Worm (Caenorhabditis elegans) whole organism, L1 larva: ENCODE measurements around the gene nhx-2.

Experiments used
- C16A3.4 ChIP-seq: fragments of 150-350 bp; optimal IDR thresholded peaks from 2 replicates; lab custom pipeline; 2014; ENCODE audit warnings: missing biosample characterization, missing genetic modification characterization
- C34B4.2 ChIP-seq: sonication (generic microtip); optimal IDR thresholded peaks from 2 replicates; lab custom pipeline; 2017; ENCODE audit warnings: mild to moderate bottlenecking, missing genetic modification characterization, missing compliant biosample characterization
- F16B12.6 ChIP-seq: fragments of 150-350 bp; optimal IDR thresholded peaks from 2 replicates; lab custom pipeline; 2014; ENCODE audit warnings: missing biosample characterization, missing genetic modification characterization
- Y116A8C.19 ChIP-seq: sonication (generic microtip); optimal IDR thresholded peaks from 2 replicates; lab custom pipeline; 2016; ENCODE audit warnings: missing compliant biosample characterization, missing genetic modification characterization, borderline replicate concordance
- aha-1 ChIP-seq: fragments of 150-350 bp; optimal IDR thresholded peaks from 2 replicates; lab custom pipeline; 2014; ENCODE audit warnings: missing biosample characterization, missing genetic modification characterization
- alr-1 ChIP-seq: fragments of 200-800 bp; sonication (Bioruptor generic); optimal IDR thresholded peaks from 2 replicates; lab custom pipeline; 2018; ENCODE audit warnings: borderline replicate concordance, mild to moderate bottlenecking, missing genetic modification characterization, missing compliant biosample characterization
- ama-1 ChIP-seq: fragments of 150-350 bp; optimal IDR thresholded peaks from 2 replicates; lab custom pipeline; 2014
- blmp-1 ChIP-seq: fragments of 150-350 bp; optimal IDR thresholded peaks from 2 replicates; lab custom pipeline; 2014; ENCODE audit warnings: missing biosample characterization, missing genetic modification characterization
- ceh-63 ChIP-seq: fragments of 200-800 bp; sonication (Bioruptor generic); optimal IDR thresholded peaks from 2 replicates; lab custom pipeline; 2018; ENCODE audit warnings: mild to moderate bottlenecking, missing genetic modification characterization, missing compliant biosample characterization
- ceh-82 ChIP-seq, 3 experiments: fragments of 150-350 bp in 1 of 3; sonication (generic microtip) in 2 of 3; optimal IDR thresholded peaks; 2 replicates each; lab custom pipeline; 2014 to 2017; ENCODE audit warnings: missing biosample characterization in 3 of 3, missing genetic modification characterization in 3 of 3
- ceh-88 ChIP-seq: fragments of 200-800 bp; sonication (Bioruptor generic); IDR thresholded peaks from 2 replicates; pipeline ENCODE4 v1.3.6; 2022; ENCODE audit warnings: missing genetic modification characterization, missing compliant biosample characterization
- dpl-1 ChIP-seq, 3 experiments: fragments of 150-350 bp in 2 of 3; sonication (generic microtip) in 1 of 3; optimal IDR thresholded peaks; 2 replicates each; lab custom pipeline; 2014 to 2017; ENCODE audit warnings: missing biosample characterization in 3 of 3, missing genetic modification characterization in 3 of 3, missing genetic modification reagents in 3 of 3
- dsc-1 ChIP-seq: sonication (generic microtip); optimal IDR thresholded peaks from 2 replicates; lab custom pipeline; 2016; ENCODE audit warnings: mild to moderate bottlenecking, missing genetic modification characterization, missing compliant biosample characterization
- efl-3 ChIP-seq: fragments of 200-800 bp; sonication (Bioruptor generic); optimal IDR thresholded peaks from 2 replicates; lab custom pipeline; 2018; ENCODE audit warnings: mild to moderate bottlenecking, missing genetic modification characterization, missing compliant biosample characterization
- egl-13 ChIP-seq: sonication (generic microtip); optimal IDR thresholded peaks from 2 replicates; lab custom pipeline; 2016; ENCODE audit warnings: missing genotype, missing genetic modification reagents, missing genetic modification characterization, missing compliant biosample characterization
- egl-27 ChIP-seq, 2 experiments: fragments of 150-350 bp in 1 of 2; sonication (generic microtip); optimal IDR thresholded peaks; 3 replicates each; lab custom pipeline; 2017 to 2018; ENCODE audit warnings: missing biosample characterization in 2 of 2, missing genetic modification characterization in 2 of 2, missing genetic modification reagents in 2 of 2
- elt-2 ChIP-seq: sonication (generic microtip); optimal IDR thresholded peaks from 2 replicates; lab custom pipeline; 2016; ENCODE audit warnings: missing genetic modification characterization, mild to moderate bottlenecking, inconsistent platforms, missing compliant biosample characterization, missing genetic modification reagents
- ets-5 ChIP-seq: fragments of 200-800 bp; sonication (Bioruptor generic); IDR thresholded peaks from 2 replicates; pipeline ENCODE4 v1.3.6; 2022; ENCODE audit warnings: missing genetic modification characterization, missing compliant biosample characterization
- fkh-10 ChIP-seq: sonication (generic microtip); optimal IDR thresholded peaks from 2 replicates; lab custom pipeline; 2017; ENCODE audit warnings: missing biosample characterization, missing genetic modification reagents, missing genetic modification characterization
- fkh-8 ChIP-seq: sonication (generic microtip); optimal IDR thresholded peaks from 2 replicates; lab custom pipeline; 2016; ENCODE audit warnings: mild to moderate bottlenecking, missing genetic modification characterization, missing compliant biosample characterization
- grh-1 ChIP-seq: fragments of 200-800 bp; sonication (Bioruptor generic); IDR thresholded peaks from 2 replicates; pipeline ENCODE4 v1.3.6; 2022; ENCODE audit warnings: missing genetic modification reagents, missing genetic modification characterization, missing compliant biosample characterization
- hlh-17 ChIP-seq: fragments of 200-800 bp; sonication (Bioruptor generic); optimal IDR thresholded peaks from 2 replicates; lab custom pipeline; 2018; ENCODE audit warnings: missing genetic modification characterization, mild to moderate bottlenecking, missing compliant biosample characterization, moderate library complexity, borderline replicate concordance
- hlh-4 ChIP-seq: sonication (generic microtip); optimal IDR thresholded peaks from 2 replicates; lab custom pipeline; 2016; ENCODE audit warnings: mild to moderate bottlenecking, missing genetic modification characterization, missing compliant biosample characterization
- hpl-2 ChIP-seq: fragments of 150-350 bp; optimal IDR thresholded peaks from 2 replicates; lab custom pipeline; 2014; ENCODE audit warnings: missing biosample characterization, missing genetic modification reagents, missing genetic modification characterization
- isw-1 ChIP-seq: fragments of 200-800 bp; sonication (Bioruptor generic); IDR thresholded peaks from 2 replicates; pipeline ENCODE4 v1.3.6; 2022; ENCODE audit warnings: missing genetic modification characterization, missing compliant biosample characterization
- jun-1 ChIP-seq: fragments of 150-350 bp; optimal IDR thresholded peaks from 2 replicates; lab custom pipeline; 2014; ENCODE audit warnings: missing biosample characterization, missing genetic modification reagents, missing genetic modification characterization
- lin-13 ChIP-seq: fragments of 150-350 bp; optimal IDR thresholded peaks from 2 replicates; lab custom pipeline; 2014; ENCODE audit warnings: missing biosample characterization, missing genetic modification reagents, missing genetic modification characterization
- lin-14 ChIP-seq: fragments of 200-800 bp; sonication (Bioruptor generic); optimal IDR thresholded peaks from 2 replicates; lab custom pipeline; 2018; ENCODE audit warnings: mild to moderate bottlenecking, missing genetic modification characterization, moderate library complexity, missing compliant biosample characterization
- lin-35 ChIP-seq, 2 experiments: fragments of 150-350 bp; optimal IDR thresholded peaks; 2 replicates each; lab custom pipeline; 2014; ENCODE audit warnings: missing biosample characterization in 2 of 2, missing genetic modification characterization in 2 of 2, missing genetic modification reagents in 2 of 2
- mep-1 ChIP-seq: fragments of 150-350 bp; optimal IDR thresholded peaks from 2 replicates; lab custom pipeline; 2014; ENCODE audit warnings: missing biosample characterization, missing genetic modification characterization
- nhr-11 ChIP-seq: fragments of 150-350 bp; optimal IDR thresholded peaks from 2 replicates; lab custom pipeline; 2014; ENCODE audit warnings: missing biosample characterization, missing genetic modification characterization
- nhr-12 ChIP-seq: sonication (generic microtip); optimal IDR thresholded peaks from 2 replicates; lab custom pipeline; 2017; ENCODE audit warnings: missing biosample characterization, missing genetic modification characterization
- nhr-20 ChIP-seq: sonication (generic microtip); optimal IDR thresholded peaks from 2 replicates; lab custom pipeline; 2016; ENCODE audit warnings: mild to moderate bottlenecking, missing genetic modification characterization, missing compliant biosample characterization
- nhr-237 ChIP-seq: fragments of 150-350 bp; optimal IDR thresholded peaks from 2 replicates; lab custom pipeline; 2014; ENCODE audit warnings: missing biosample characterization, missing genetic modification characterization
- nhr-47 ChIP-seq: sonication (generic microtip); optimal IDR thresholded peaks from 2 replicates; lab custom pipeline; 2016; ENCODE audit warnings: mild to moderate bottlenecking, missing genetic modification characterization, moderate library complexity, missing compliant biosample characterization
- nhr-71 ChIP-seq: sonication (generic microtip); optimal IDR thresholded peaks from 2 replicates; lab custom pipeline; 2016; ENCODE audit warnings: mild to moderate bottlenecking, missing genetic modification characterization, moderate library complexity, missing compliant biosample characterization
- nhr-76 ChIP-seq: sonication (generic microtip); optimal IDR thresholded peaks from 2 replicates; lab custom pipeline; 2017; ENCODE audit warnings: missing biosample characterization, missing genetic modification characterization
- nhr-85 ChIP-seq: sonication (generic microtip); peaks from one replicate; lab custom pipeline; 2016; ENCODE audit warnings: missing genetic modification characterization, inconsistent platforms, missing compliant biosample characterization
- nhr-90 ChIP-seq: sonication (generic microtip); optimal IDR thresholded peaks from 2 replicates; lab custom pipeline; 2016; ENCODE audit warnings: mild to moderate bottlenecking, missing genetic modification characterization, missing compliant biosample characterization; ENCODE audit not compliant: poor library complexity
- pag-3 ChIP-seq: sonication (generic microtip); optimal IDR thresholded peaks from 2 replicates; lab custom pipeline; 2017; ENCODE audit warnings: missing genetic modification characterization, mild to moderate bottlenecking, missing compliant biosample characterization, antibody characterized with exemption, borderline replicate concordance; ENCODE audit not compliant: insufficient read depth
- pqm-1 ChIP-seq: sonication (generic microtip); optimal IDR thresholded peaks from 3 replicates; lab custom pipeline; 2017; ENCODE audit warnings: missing biosample characterization, missing genetic modification characterization
- skn-1 ChIP-seq: fragments of 150-350 bp; optimal IDR thresholded peaks from 2 replicates; lab custom pipeline; 2014; ENCODE audit warnings: missing biosample characterization, missing genetic modification characterization
- snu-23 ChIP-seq: sonication (generic microtip); optimal IDR thresholded peaks from 2 replicates; lab custom pipeline; 2016; ENCODE audit warnings: missing genetic modification characterization, missing compliant biosample characterization
- tbx-2 ChIP-seq: sonication (generic microtip); optimal IDR thresholded peaks from 2 replicates; lab custom pipeline; 2016; ENCODE audit warnings: missing genetic modification characterization, missing compliant biosample characterization
- tlp-1 ChIP-seq: fragments of 150-350 bp; optimal IDR thresholded peaks from 2 replicates; lab custom pipeline; 2014; ENCODE audit warnings: missing biosample characterization, missing genetic modification characterization
- unc-130 ChIP-seq: fragments of 150-350 bp; optimal IDR thresholded peaks from 2 replicates; lab custom pipeline; 2017; ENCODE audit warnings: missing biosample characterization, missing genetic modification characterization, inconsistent platforms
- unc-62 ChIP-seq: fragments of 150-350 bp; optimal IDR thresholded peaks from 2 replicates; lab custom pipeline; 2014; ENCODE audit warnings: missing biosample characterization, missing genetic modification reagents, missing genetic modification characterization
- unc-98 ChIP-seq: fragments of 200-800 bp; sonication (Bioruptor generic); IDR thresholded peaks from 2 replicates; pipeline ENCODE4 v1.3.6; 2022; ENCODE audit warnings: missing genetic modification characterization, missing compliant biosample characterization
- xbp-1 ChIP-seq: sonication (generic microtip); optimal IDR thresholded peaks from 2 replicates; lab custom pipeline; 2016; ENCODE audit warnings: missing genetic modification characterization, missing compliant biosample characterization
- zag-1 ChIP-seq: fragments of 150-350 bp; optimal IDR thresholded peaks from 2 replicates; lab custom pipeline; 2014; ENCODE audit warnings: missing biosample characterization, missing genetic modification characterization
- zip-4 ChIP-seq: fragments of 200-800 bp; sonication (Bioruptor generic); optimal IDR thresholded peaks from 2 replicates; lab custom pipeline; 2018; ENCODE audit warnings: mild to moderate bottlenecking, missing genetic modification characterization, moderate library complexity, missing compliant biosample characterization
- ztf-4 ChIP-seq: fragments of 150-350 bp; optimal IDR thresholded peaks from 2 replicates; lab custom pipeline; 2014; ENCODE audit warnings: missing biosample characterization, missing genetic modification characterization

The nhx-2 gene

DNA sequence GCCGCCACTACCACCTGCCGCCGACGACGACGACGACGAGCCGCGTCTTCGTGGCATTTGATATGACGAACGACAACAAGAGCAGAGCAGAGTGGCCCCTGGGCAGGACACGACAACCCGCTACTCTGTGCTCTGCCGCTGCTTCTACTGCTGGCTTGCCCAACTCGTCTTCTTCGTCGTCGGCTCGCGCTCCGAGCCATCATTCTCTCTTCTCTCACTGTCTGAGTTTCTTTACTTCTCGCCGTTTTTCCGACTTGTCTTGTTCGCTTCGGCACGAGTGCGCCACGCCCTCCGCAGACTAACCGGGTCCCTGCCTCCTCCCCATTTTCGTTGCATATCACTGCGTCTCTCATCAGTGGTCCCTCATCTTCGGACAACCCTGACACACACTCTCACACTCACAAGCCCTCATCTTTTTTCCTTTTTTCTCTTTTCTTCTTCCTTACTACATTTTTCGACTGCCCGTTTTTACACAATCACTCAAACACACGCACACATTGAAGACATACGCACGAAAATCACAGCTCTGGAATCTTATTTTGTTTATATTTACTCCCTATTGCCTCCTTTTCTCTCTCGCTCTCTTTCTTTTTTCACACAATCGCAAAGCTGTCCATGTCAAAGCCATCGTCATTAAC is 51.6 kb downstream of the nhx-2 start (continued):
- peak in 1 of 2 experiments; percentile 47 for TF ChIP-seq lin-35 (GFP tag; optimal IDR thresholded peaks at IDR 0.05; lab: Kevin White, UChicago)
- peak; percentile 71 for TF ChIP-seq nhr-47 (tag; lab: Kevin White, UChicago)
- no peak for TF ChIP-seq alr-1 (tag; lab: Kevin White, UChicago)
- no peak for TF ChIP-seq pqm-1 (tag; lab: Kevin White, UChicago)
- TF ChIP-seq nhr-85 (tag; lab: Kevin White, UChicago), result no peak
- peak; percentile 71 for TF ChIP-seq unc-130 (tag; lab: Kevin White, UChicago)
- no peak for TF ChIP-seq hpl-2 (GFP tag; lab: Kevin White, UChicago)
- TF ChIP-seq C16A3.4 (tag; lab: Kevin White, UChicago), result peak; percentile 63
- TF ChIP-seq skn-1, result no peak
- peak; percentile 31 for TF ChIP-seq jun-1 (tag; lab: Kevin White, UChicago)
- TF ChIP-seq isw-1 (GFP tag; lab: Robert Waterston, UW), result peak; percentile 57
- peak; percentile 93 for TF ChIP-seq fkh-10 (GFP tag; lab: Kevin White, UChicago)
- no peak for TF ChIP-seq nhr-11 (tag; lab: Kevin White, UChicago)
- peak; percentile 41 for TF ChIP-seq ztf-4
- TF ChIP-seq F16B12.6 (tag; lab: Kevin White, UChicago), result no peak
- TF ChIP-seq hlh-17, result no peak
- no peak for TF ChIP-seq Y116A8C.19 (tag; lab: Kevin White, UChicago)
- no peak for TF ChIP-seq ets-5 (GFP tag; lab: Robert Waterston, UW)
- peak; percentile 78 for TF ChIP-seq egl-13 (tag; lab: Kevin White, UChicago)
- no peak for TF ChIP-seq hlh-4 (tag; lab: Kevin White, UChicago)
- TF ChIP-seq efl-3 (GFP tag; lab: Kevin White, UChicago), result no peak
- TF ChIP-seq unc-98 (GFP tag; lab: Robert Waterston, UW), result no peak
- peak; percentile 57 for TF ChIP-seq mep-1 (tag; lab: Kevin White, UChicago)
- TF ChIP-seq nhr-90 (tag; lab: Kevin White, UChicago), result no peak
- TF ChIP-seq nhr-12 (tag; lab: Kevin White, UChicago), result no peak
- TF ChIP-seq nhr-20 (tag; lab: Kevin White, UChicago), result peak; percentile 67
- TF ChIP-seq snu-23, result peak; percentile 80
- no peak for TF ChIP-seq grh-1 (GFP tag; lab: Robert Waterston, UW)
- TF ChIP-seq lin-14 (GFP tag; lab: Kevin White, UChicago), result peak; percentile 95
- TF ChIP-seq nhr-76 (tag; lab: Kevin White, UChicago), result no peak
- TF ChIP-seq nhr-71 (tag; lab: Kevin White, UChicago), result peak; percentile 92
- TF ChIP-seq C34B4.2 (tag; lab: Kevin White, UChicago), result no peak
- TF ChIP-seq unc-62, result no peak
- no peak for TF ChIP-seq aha-1
- peak; percentile 57 for TF ChIP-seq fkh-8 (tag; lab: Kevin White, UChicago)
- TF ChIP-seq nhr-237 (tag; lab: Kevin White, UChicago), result no peak
- TF ChIP-seq blmp-1, result no peak
- no peak for TF ChIP-seq lin-13 (GFP tag; lab: Kevin White, UChicago)
- no peak for TF ChIP-seq tlp-1 (tag; lab: Kevin White, UChicago)
- TF ChIP-seq dpl-1 (GFP tag; optimal IDR thresholded peaks at IDR 0.05; lab: Kevin White, UChicago), result peak in 1 of 3 experiments; percentile 10
- TF ChIP-seq xbp-1 (tag; lab: Kevin White, UChicago), result peak; percentile 61
- peak; percentile 34 to 77 (median 48) for TF ChIP-seq ceh-82 (tag; optimal IDR thresholded peaks at IDR 0.05; lab: Kevin White, UChicago)
- no peak for TF ChIP-seq ceh-63 (GFP tag; lab: Kevin White, UChicago)
- peak in 1 of 2 experiments; percentile 21 for TF ChIP-seq egl-27 (tag; optimal IDR thresholded peaks at IDR 0.05; lab: Kevin White, UChicago)
- TF ChIP-seq dsc-1 (tag; lab: Kevin White, UChicago), result peak; percentile 67
- peak; percentile 38 for TF ChIP-seq ama-1 (lab: Kevin White, UChicago)
- TF ChIP-seq elt-2, result no peak
- TF ChIP-seq zip-4 (GFP tag; lab: Kevin White, UChicago), result no peak
- TF ChIP-seq ceh-88, result no peak; the same call in 1 of the 2 replicates
- no peak for TF ChIP-seq pag-3 (tag; lab: Kevin White, UChicago)
- TF ChIP-seq zag-1, result peak; percentile 64
- peak; percentile 74 for TF ChIP-seq tbx-2
